Worm (Caenorhabditis elegans): ENCODE data around the gene clh-6.
A peak's percentile ranks its signal among the peaks of the same experiment; 100 is the strongest.

Gene clh-6

DNA sequence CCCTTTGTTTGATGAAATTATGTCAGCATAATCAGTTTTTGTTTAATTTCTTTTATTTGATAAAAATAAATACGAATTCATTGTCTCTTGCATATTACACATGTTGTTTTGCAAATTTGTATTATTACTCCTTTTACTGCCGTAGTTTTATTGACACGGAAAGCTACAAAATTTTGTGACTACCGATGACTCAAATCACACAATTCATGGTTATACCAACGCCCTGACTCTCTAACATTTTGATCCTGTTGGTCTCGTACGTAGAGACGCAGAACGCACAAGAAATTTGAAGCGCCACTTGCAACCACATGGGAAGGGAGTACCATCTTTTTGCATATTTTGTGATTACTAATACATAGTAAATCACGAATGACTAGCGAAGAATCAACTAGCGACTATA lies 32.7 kb upstream of the clh-6 start, which contains the start of gene nhr-207:
nhr-207 (plus strand) TSS at position 282 of the 400 bp plus-strand sequence.
- no peak for TF ChIP-seq repo-1 (tag; optimal IDR thresholded peaks at IDR 0.05)
- TF ChIP-seq nhr-80 (tag; optimal IDR thresholded peaks at IDR 0.05): peak; percentile 39

DNA sequence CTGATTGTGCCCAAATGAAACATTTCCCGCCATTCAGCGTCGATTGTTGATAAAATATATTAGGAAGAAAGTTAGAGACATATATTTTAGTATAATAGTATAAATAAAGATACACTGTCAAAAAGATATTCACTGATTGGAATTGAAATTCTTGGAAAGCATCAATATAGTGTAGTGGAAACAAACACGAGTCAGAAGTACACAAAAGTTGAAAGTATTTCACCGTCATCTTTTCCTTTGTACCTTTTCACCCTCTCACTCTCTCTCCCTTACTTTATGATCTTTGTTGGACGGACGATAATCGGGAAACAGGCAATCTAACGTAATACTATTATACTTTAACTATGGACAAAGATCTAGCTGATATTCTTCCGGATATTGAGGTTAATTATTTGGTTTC lies 30.9 kb upstream of the clh-6 start, which contains the start of gene nhr-208:
nhr-208 (plus strand) TSS at position 288 of the 400 bp plus-strand sequence.
- TF ChIP-seq egl-44 (GFP tag; IDR thresholded peaks at IDR 0.05): no peak
- TF ChIP-seq unc-130 (GFP tag; optimal IDR thresholded peaks at IDR 0.05): no peak
- no peak for TF ChIP-seq zim-3 (tag; optimal IDR thresholded peaks at IDR 0.05)
- no peak for TF ChIP-seq mel-28 (tag; optimal IDR thresholded peaks at IDR 0.05; ENCODE audit: borderline replicate concordance)
- TF ChIP-seq D2030.7 (GFP tag; IDR thresholded peaks at IDR 0.05): no peak
- TF ChIP-seq athp-1 (tag; optimal IDR thresholded peaks at IDR 0.05): no peak
- no peak for TF ChIP-seq bed-1 (GFP tag; IDR thresholded peaks at IDR 0.05)
- no peak for TF ChIP-seq Y67H2A.10 (GFP tag; conservative IDR thresholded peaks at IDR 0.05)
- TF ChIP-seq nfya-2 (GFP tag; IDR thresholded peaks at IDR 0.05): no peak
- no peak for TF ChIP-seq ceh-100 (GFP tag; IDR thresholded peaks at IDR 0.05)
- no peak for TF ChIP-seq B0261.1 (tag; optimal IDR thresholded peaks at IDR 0.05)
- TF ChIP-seq B0336.3 (GFP tag; IDR thresholded peaks at IDR 0.05): no peak
- TF ChIP-seq die-1 (tag; optimal IDR thresholded peaks at IDR 0.05): no peak
- TF ChIP-seq pha-4 (tag; optimal IDR thresholded peaks at IDR 0.05): no peak
- no peak for TF ChIP-seq F49E8.2 (tag; optimal IDR thresholded peaks at IDR 0.05; ENCODE audit: insufficient read depth)
- TF ChIP-seq him-1 (tag; optimal IDR thresholded peaks at IDR 0.05): no peak

ce11 chrV:12091759-12092158 lies 28.6 kb upstream of the clh-6 start, which contains the start of gene nhr-206:
Gene nhr-206 (plus strand): TSS chrV:12092006.
- TF ChIP-seq him-1 (tag; optimal IDR thresholded peaks at IDR 0.05): no peak
- peak; percentile 63 for TF ChIP-seq nhr-80 (tag; optimal IDR thresholded peaks at IDR 0.05)

DNA sequence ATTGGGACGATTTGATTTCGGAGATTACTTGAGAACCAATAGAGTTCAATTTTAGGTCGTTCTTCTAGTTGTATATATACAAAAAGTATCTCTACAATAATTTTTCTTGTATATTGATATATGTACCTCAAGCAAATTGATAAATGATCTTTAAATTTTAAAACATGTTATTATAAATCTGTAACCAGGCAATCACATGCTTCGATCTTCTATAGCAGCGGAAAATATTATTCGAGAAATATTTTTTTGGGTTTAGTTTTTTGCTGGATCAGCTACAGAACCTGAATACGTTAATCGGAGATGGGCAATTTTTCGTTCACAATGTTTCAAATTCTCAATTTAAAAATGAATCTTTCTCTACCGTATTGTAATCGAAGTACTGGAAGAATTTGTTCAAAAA lies 25.6 kb upstream of the clh-6 start, which contains the start of gene R07B7.12:
R07B7.12 (plus strand) TSS at position 301 of the 400 bp plus-strand sequence.
- TF ChIP-seq F39B2.1 (GFP tag; IDR thresholded peaks at IDR 0.05): no peak
- TF ChIP-seq tbp1 (GFP tag; optimal IDR thresholded peaks at IDR 0.05): no peak
- TF ChIP-seq mel-28 (tag; optimal IDR thresholded peaks at IDR 0.05; ENCODE audit: borderline replicate concordance): no peak
- no peak for TF ChIP-seq sea-2 (GFP tag; IDR thresholded peaks at IDR 0.05)
- no peak for TF ChIP-seq D2030.7 (GFP tag; IDR thresholded peaks at IDR 0.05)
- no peak for TF ChIP-seq madf-8 (GFP tag; conservative IDR thresholded peaks at IDR 0.05)
- TF ChIP-seq lsy-27 (tag; optimal IDR thresholded peaks at IDR 0.05; ENCODE audit: borderline replicate concordance, insufficient read depth): no peak
- no peak for TF ChIP-seq mcd-1 (GFP tag; IDR thresholded peaks at IDR 0.05)
- no peak for TF ChIP-seq xnd-1 (tag; optimal IDR thresholded peaks at IDR 0.05)

- no peak for TF ChIP-seq lsy-27 (tag; optimal IDR thresholded peaks at IDR 0.05; ENCODE audit: borderline replicate concordance, insufficient read depth)
- TF ChIP-seq bed-1 (GFP tag; IDR thresholded peaks at IDR 0.05): no peak
- TF ChIP-seq ztf-22 (GFP tag; optimal IDR thresholded peaks at IDR 0.05): no peak
- no peak for TF ChIP-seq attf-5 (GFP tag; optimal IDR thresholded peaks at IDR 0.05)
- no peak for TF ChIP-seq athp-1 (tag; optimal IDR thresholded peaks at IDR 0.05)
- TF ChIP-seq dpl-1 (GFP tag; optimal IDR thresholded peaks at IDR 0.05): no peak
- TF ChIP-seq Y53F4B.3 (GFP tag; IDR thresholded peaks at IDR 0.05): no peak
- no peak for TF ChIP-seq nhr-90 (tag; optimal IDR thresholded peaks at IDR 0.05)
- TF ChIP-seq Y56A3A.18 (GFP tag; IDR thresholded peaks at IDR 0.05): no peak
- TF ChIP-seq ceh-27 (GFP tag; optimal IDR thresholded peaks at IDR 0.05): no peak
Observed at ce11 chrV:12086934-12087333, 23.8 kb upstream of the clh-6 start, which contains the start of gene gana-1. Gene gana-1 (plus strand): TSS chrV:12087234.

Measured in whole organism, young adult.